Worm (Caenorhabditis elegans) whole organism, L3 larva: ENCODE results near the gene K06A4.7.

Experiments used
- R02D3.7 ChIP-seq: fragments of 150-350 bp; optimal IDR thresholded peaks from 2 replicates; lab custom pipeline; 2014; ENCODE audit warnings: missing biosample characterization, missing genetic modification characterization
- ZK546.5 ChIP-seq: sonication (generic microtip); optimal IDR thresholded peaks from 2 replicates; lab custom pipeline; 2017; ENCODE audit warnings: missing biosample characterization, missing genetic modification characterization
- aly-2 ChIP-seq: fragments of 150-350 bp; optimal IDR thresholded peaks from 2 replicates; lab custom pipeline; 2014; ENCODE audit warnings: missing biosample characterization, missing genetic modification characterization
- ama-1 ChIP-seq: fragments of 150-350 bp; optimal IDR thresholded peaks from 2 replicates; lab custom pipeline; 2018
- ceh-16 ChIP-seq: sonication (generic microtip); optimal IDR thresholded peaks from 2 replicates; lab custom pipeline; 2017; ENCODE audit warnings: missing biosample characterization, missing genetic modification characterization
- ceh-28 ChIP-seq: fragments of 150-350 bp; optimal IDR thresholded peaks from 2 replicates; lab custom pipeline; 2014; ENCODE audit warnings: missing biosample characterization, missing genetic modification reagents, missing genetic modification characterization
- ceh-9 ChIP-seq: sonication (generic microtip); optimal IDR thresholded peaks from 2 replicates; lab custom pipeline; 2018; ENCODE audit warnings: missing biosample characterization, missing genetic modification characterization
- daf-12 ChIP-seq: fragments of 150-350 bp; optimal IDR thresholded peaks from 2 replicates; lab custom pipeline; 2014; ENCODE audit warnings: missing biosample characterization, missing genetic modification reagents, missing genetic modification characterization
- egl-27 ChIP-seq: sonication (generic microtip); optimal IDR thresholded peaks from 4 replicates; lab custom pipeline; 2017; ENCODE audit warnings: missing biosample characterization, missing genetic modification reagents, missing genetic modification characterization
- egl-5 ChIP-seq: fragments of 150-350 bp; optimal IDR thresholded peaks from 2 replicates; lab custom pipeline; 2017; ENCODE audit warnings: missing biosample characterization, missing genetic modification reagents, missing genetic modification characterization, inconsistent platforms
- elt-1 ChIP-seq: fragments of 150-350 bp; optimal IDR thresholded peaks from 2 replicates; lab custom pipeline; 2014; ENCODE audit warnings: missing biosample characterization, missing genetic modification characterization
- elt-2 ChIP-seq: sonication (generic microtip); optimal IDR thresholded peaks from 2 replicates; lab custom pipeline; 2016; ENCODE audit warnings: missing genetic modification reagents, mild to moderate bottlenecking, missing genetic modification characterization, missing compliant biosample characterization
- elt-3 ChIP-seq, 3 experiments: fragments of 150-350 bp in 1 of 3; sonication (generic microtip) in 2 of 3; optimal IDR thresholded peaks; 2 replicates in 2 of 3; 4 replicates in 1 of 3; lab custom pipeline; 2014 to 2017; ENCODE audit warnings: missing biosample characterization in 3 of 3, missing genetic modification characterization in 3 of 3
- eor-1 ChIP-seq, 2 experiments: fragments of 150-350 bp; optimal IDR thresholded peaks; 2 replicates each; lab custom pipeline; 2014 to 2018; ENCODE audit warnings: missing biosample characterization in 2 of 2, missing genetic modification characterization in 2 of 2
- fkh-2 ChIP-seq: fragments of 150-350 bp; optimal IDR thresholded peaks from 2 replicates; lab custom pipeline; 2014; ENCODE audit warnings: missing biosample characterization, missing genetic modification reagents, missing genetic modification characterization
- fos-1 ChIP-seq: fragments of 150-350 bp; optimal IDR thresholded peaks from 2 replicates; lab custom pipeline; 2014; ENCODE audit warnings: missing biosample characterization, missing genetic modification characterization
- hmg-11 ChIP-seq: sonication (generic microtip); optimal IDR thresholded peaks from 2 replicates; lab custom pipeline; 2016; ENCODE audit warnings: missing genetic modification characterization, missing compliant biosample characterization
- jun-1 ChIP-seq: fragments of 150-350 bp; optimal IDR thresholded peaks from 2 replicates; lab custom pipeline; 2014; ENCODE audit warnings: missing biosample characterization, missing genetic modification reagents, missing genetic modification characterization
- lin-15B ChIP-seq: fragments of 150-350 bp; optimal IDR thresholded peaks from 2 replicates; lab custom pipeline; 2014; ENCODE audit warnings: missing biosample characterization, missing genetic modification characterization
- lin-39 ChIP-seq: fragments of 150-350 bp; optimal IDR thresholded peaks from 2 replicates; lab custom pipeline; 2018; ENCODE audit warnings: missing biosample characterization, missing genetic modification reagents, missing genetic modification characterization
- mdl-1 ChIP-seq: fragments of 150-350 bp; optimal IDR thresholded peaks from 2 replicates; lab custom pipeline; 2014; ENCODE audit warnings: missing biosample characterization, missing genetic modification characterization
- mml-1 ChIP-seq: fragments of 150-350 bp; sonication (generic microtip); optimal IDR thresholded peaks from 3 replicates; lab custom pipeline; 2014; ENCODE audit warnings: missing biosample characterization, missing genetic modification characterization
- nfya-1 ChIP-seq: sonication (generic microtip); optimal IDR thresholded peaks from 2 replicates; lab custom pipeline; 2017; ENCODE audit warnings: missing genetic modification characterization, mild to moderate bottlenecking, missing compliant biosample characterization, antibody characterized with exemption, moderate library complexity; ENCODE audit not compliant: insufficient read depth
- nhr-11 ChIP-seq: fragments of 150-350 bp; optimal IDR thresholded peaks from 2 replicates; lab custom pipeline; 2014; ENCODE audit warnings: missing biosample characterization, missing genetic modification characterization
- nhr-23 ChIP-seq: fragments of 150-350 bp; optimal IDR thresholded peaks from 2 replicates; lab custom pipeline; 2014; ENCODE audit warnings: missing biosample characterization, missing genetic modification reagents, missing genetic modification characterization
- nhr-237 ChIP-seq: fragments of 150-350 bp; optimal IDR thresholded peaks from 2 replicates; lab custom pipeline; 2014; ENCODE audit warnings: missing biosample characterization, missing genetic modification characterization
- nhr-25 ChIP-seq: sonication (generic microtip); optimal IDR thresholded peaks from 2 replicates; lab custom pipeline; 2017; ENCODE audit warnings: missing biosample characterization, missing genetic modification characterization
- nhr-28 ChIP-seq: fragments of 150-350 bp; optimal IDR thresholded peaks from 2 replicates; lab custom pipeline; 2014; ENCODE audit warnings: missing biosample characterization, missing genetic modification characterization
- nhr-67 ChIP-seq: fragments of 150-350 bp; optimal IDR thresholded peaks from 2 replicates; lab custom pipeline; 2014; ENCODE audit warnings: missing biosample characterization, missing genetic modification characterization
- nhr-76 ChIP-seq: fragments of 150-350 bp; sonication (generic microtip); optimal IDR thresholded peaks from 5 replicates; lab custom pipeline; 2014; ENCODE audit warnings: missing biosample characterization, missing genetic modification characterization
- pha-4 ChIP-seq: fragments of 150-350 bp; optimal IDR thresholded peaks from 2 replicates; lab custom pipeline; 2014; ENCODE audit warnings: missing biosample characterization, missing genetic modification reagents, missing genetic modification characterization
- pqm-1 ChIP-seq: fragments of 150-350 bp; optimal IDR thresholded peaks from 2 replicates; lab custom pipeline; 2017; ENCODE audit warnings: missing biosample characterization, missing genetic modification characterization, inconsistent platforms
- sea-2 ChIP-seq: fragments of 150-350 bp; sonication (generic microtip); optimal IDR thresholded peaks from 4 replicates; lab custom pipeline; 2014; ENCODE audit warnings: missing biosample characterization, missing genetic modification reagents, missing genetic modification characterization
- skn-1 ChIP-seq: fragments of 150-350 bp; optimal IDR thresholded peaks from 2 replicates; lab custom pipeline; 2014; ENCODE audit warnings: missing biosample characterization, missing genetic modification characterization
- snpc-4 ChIP-seq: fragments of 150-350 bp; optimal IDR thresholded peaks from 2 replicates; lab custom pipeline; 2014; ENCODE audit warnings: missing biosample characterization, missing genetic modification characterization
- tbx-2 ChIP-seq: sonication (generic microtip); optimal IDR thresholded peaks from 2 replicates; lab custom pipeline; 2016; ENCODE audit warnings: mild to moderate bottlenecking, missing genetic modification characterization, missing compliant biosample characterization
- unc-39 ChIP-seq: sonication (generic microtip); optimal IDR thresholded peaks from 4 replicates; lab custom pipeline; 2017; ENCODE audit warnings: missing biosample characterization, missing genetic modification characterization
- zag-1 ChIP-seq: fragments of 150-350 bp; optimal IDR thresholded peaks from 2 replicates; lab custom pipeline; 2014; ENCODE audit warnings: missing biosample characterization, missing genetic modification characterization
- ztf-11 ChIP-seq: fragments of 150-350 bp; optimal IDR thresholded peaks from 2 replicates; lab custom pipeline; 2014; ENCODE audit warnings: missing biosample characterization, missing genetic modification characterization
- ztf-4 ChIP-seq: fragments of 150-350 bp; optimal IDR thresholded peaks from 2 replicates; lab custom pipeline; 2014; ENCODE audit warnings: missing biosample characterization, missing genetic modification characterization

K06A4.7 gene

DNA sequence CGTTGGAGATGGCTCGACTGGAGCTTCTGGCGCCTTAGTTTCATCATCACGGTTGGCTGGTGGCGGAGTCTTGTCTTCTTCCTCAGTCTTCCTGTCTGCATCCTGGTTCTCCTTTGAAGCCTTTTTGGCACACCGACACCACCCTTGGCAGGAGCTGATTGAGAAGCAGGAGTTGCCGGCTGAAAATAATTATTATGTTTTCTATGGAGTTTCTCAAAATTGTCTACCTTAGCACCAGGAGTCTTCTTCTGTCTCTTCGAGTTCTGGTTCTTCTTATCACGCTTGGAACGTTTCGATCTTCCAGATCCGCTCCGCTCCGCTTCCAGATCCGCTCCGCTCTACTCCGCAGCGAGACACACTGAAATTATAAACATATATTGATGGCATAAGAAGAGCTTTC, 10.7 kb downstream of the K06A4.7 start, which contains the start of gene K06A4.6:
TSS of gene K06A4.6 (minus strand) at position 101 of the 400 bp plus-strand sequence.
- TF ChIP-seq snpc-4 (tag; lab: Kevin White, UChicago) (no peak), pqm-1 (tag; lab: Kevin White, UChicago) (no peak), tbx-2 (tag; lab: Kevin White, UChicago) (no peak), nhr-23 (tag; lab: Kevin White, UChicago) (no peak), ZK546.5 (tag; lab: Kevin White, UChicago) (no peak), mdl-1 (no peak), nhr-28 (tag; lab: Kevin White, UChicago) (no peak), ztf-11 (tag; lab: Kevin White, UChicago) (no peak), egl-5 (no peak), ztf-4 (tag; lab: Kevin White, UChicago) (no peak), R02D3.7 (no peak), sea-2 (GFP tag; lab: Kevin White, UChicago) (no peak), skn-1 (tag; lab: Kevin White, UChicago) (no peak), elt-1 (tag; lab: Kevin White, UChicago) (no peak), daf-12 (tag; lab: Kevin White, UChicago) (no peak)

DNA sequence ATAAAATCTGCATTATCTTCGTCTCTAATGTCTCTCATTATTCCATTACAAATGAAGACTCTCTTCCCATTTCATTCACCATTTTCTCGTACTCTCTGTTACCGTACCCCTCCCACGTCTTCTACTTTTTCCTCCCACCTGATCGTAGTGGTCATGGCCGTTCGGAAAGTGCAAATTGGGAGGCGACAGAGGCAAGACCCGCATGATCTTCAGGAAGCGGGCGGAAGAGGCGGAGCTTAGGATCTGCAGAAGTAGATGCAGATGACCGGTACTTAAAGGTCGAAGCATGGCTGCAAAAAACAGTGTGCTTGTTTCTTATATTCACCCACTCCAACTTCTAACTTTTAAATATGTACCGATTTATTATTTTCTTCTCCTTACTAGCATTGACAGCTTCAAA, 13.4 kb downstream of the K06A4.7 start, which contains the start of gene nas-3:
TSS of gene nas-3 (plus strand) at position 301 of the 400 bp plus-strand sequence.
- TF ChIP-seq ceh-28 (tag; lab: Kevin White, UChicago) (no peak), zag-1 (no peak), pha-4 (tag; lab: Kevin White, UChicago) (no peak), hmg-11 (no peak), pqm-1 (tag; lab: Kevin White, UChicago) (no peak), nhr-67 (tag; lab: Kevin White, UChicago) (no peak), lin-15B (tag; lab: Kevin White, UChicago) (no peak), ceh-16 (tag; lab: Kevin White, UChicago) (no peak), ztf-11 (tag; lab: Kevin White, UChicago) (no peak), ztf-4 (tag; lab: Kevin White, UChicago) (no peak), nhr-76 (tag; lab: Kevin White, UChicago) (no peak), egl-5 (no peak), jun-1 (tag; lab: Kevin White, UChicago) (no peak), fkh-2 (tag; lab: Kevin White, UChicago) (no peak), nhr-23 (tag; lab: Kevin White, UChicago) (no peak), ceh-9 (no peak), nhr-237 (tag; lab: Kevin White, UChicago) (no peak), eor-1 (tag; optimal IDR thresholded peaks at IDR 0.05; lab: Kevin White, UChicago) (no peak), fos-1 (tag; lab: Kevin White, UChicago) (no peak)

DNA sequence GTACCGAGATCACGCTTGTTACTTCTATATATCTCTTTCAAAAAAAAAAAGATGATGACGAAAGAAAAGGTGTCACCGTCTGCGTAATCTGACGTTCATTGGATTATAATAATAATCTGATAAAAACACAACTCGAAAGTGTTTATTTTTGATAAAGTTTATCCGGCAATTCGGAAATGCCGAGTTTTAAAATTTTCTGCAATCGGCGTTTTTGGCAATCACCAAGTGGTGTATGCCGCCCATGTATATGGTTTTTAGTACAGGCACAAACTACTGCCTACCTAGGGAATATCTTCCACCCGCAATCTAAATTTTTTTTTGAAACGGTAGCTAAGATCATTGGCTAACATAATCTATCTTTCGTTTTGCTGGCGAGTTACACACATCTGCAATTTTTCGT, 17.4 kb downstream of the K06A4.7 start:
- TF ChIP-seq nhr-67 (tag; lab: Kevin White, UChicago): no peak
- TF ChIP-seq ztf-11 (tag; lab: Kevin White, UChicago): no peak
- no peak for TF ChIP-seq ceh-9
- TF ChIP-seq ceh-16 (tag; lab: Kevin White, UChicago): no peak
- no peak for TF ChIP-seq egl-27 (tag; lab: Kevin White, UChicago)
- TF ChIP-seq elt-3 (tag; optimal IDR thresholded peaks at IDR 0.05; lab: Kevin White, UChicago): no peak
- TF ChIP-seq nhr-11: no peak
- TF ChIP-seq ama-1 (lab: Kevin White, UChicago): no peak
- no peak for TF ChIP-seq R02D3.7
- TF ChIP-seq nhr-23 (tag; lab: Kevin White, UChicago): no peak
- no peak for TF ChIP-seq unc-39 (tag; lab: Kevin White, UChicago)
- TF ChIP-seq jun-1 (tag; lab: Kevin White, UChicago): no peak
- TF ChIP-seq skn-1 (tag; lab: Kevin White, UChicago): no peak
- TF ChIP-seq nfya-1 (tag; lab: Kevin White, UChicago): no peak
- no peak for TF ChIP-seq eor-1 (tag; optimal IDR thresholded peaks at IDR 0.05; lab: Kevin White, UChicago)

DNA sequence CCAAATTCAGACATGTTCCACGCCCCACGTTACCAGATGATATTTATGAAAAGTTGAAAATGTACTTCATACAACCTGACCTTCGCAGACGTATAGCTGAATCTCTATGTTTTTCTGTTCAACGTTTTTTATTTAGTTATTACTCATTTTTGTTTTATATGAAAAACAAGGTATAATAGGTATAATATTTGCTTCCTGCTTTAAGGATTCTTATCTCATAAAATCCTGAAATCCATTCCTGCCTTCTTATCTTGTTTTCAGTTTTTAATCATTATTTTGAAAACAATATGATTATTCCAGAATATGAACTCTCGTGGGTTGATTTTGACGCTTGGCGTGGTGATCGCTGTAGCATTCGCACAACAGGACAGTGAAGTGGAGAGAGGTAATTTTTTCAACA, 19.6 kb downstream of the K06A4.7 start, which contains the start of gene flp-6:
TSS of gene flp-6 (plus strand) at position 301 of the 400 bp plus-strand sequence.
- TF ChIP-seq elt-2 (tag; lab: Kevin White, UChicago): no peak
- no peak for TF ChIP-seq egl-5
- TF ChIP-seq nhr-25: no peak
- TF ChIP-seq lin-15B (tag; lab: Kevin White, UChicago): no peak
- TF ChIP-seq mdl-1: no peak
- TF ChIP-seq ztf-11 (tag; lab: Kevin White, UChicago): no peak
- no peak for TF ChIP-seq mml-1 (tag; lab: Kevin White, UChicago)
- TF ChIP-seq lin-39 (tag; lab: Kevin White, UChicago): no peak
- no peak for TF ChIP-seq ama-1 (lab: Kevin White, UChicago)
- TF ChIP-seq tbx-2 (tag; lab: Kevin White, UChicago): no peak
- no peak for TF ChIP-seq ceh-28 (tag; lab: Kevin White, UChicago)
- TF ChIP-seq aly-2 (tag; lab: Kevin White, UChicago): no peak
- no peak for TF ChIP-seq pqm-1 (tag; lab: Kevin White, UChicago)
- TF ChIP-seq egl-27 (tag; lab: Kevin White, UChicago): no peak
- TF ChIP-seq nhr-237 (tag; lab: Kevin White, UChicago): no peak
